Fruit fly (Drosophila melanogaster): ENCODE results near the gene Marcal1.

Marcal1 gene

DNA sequence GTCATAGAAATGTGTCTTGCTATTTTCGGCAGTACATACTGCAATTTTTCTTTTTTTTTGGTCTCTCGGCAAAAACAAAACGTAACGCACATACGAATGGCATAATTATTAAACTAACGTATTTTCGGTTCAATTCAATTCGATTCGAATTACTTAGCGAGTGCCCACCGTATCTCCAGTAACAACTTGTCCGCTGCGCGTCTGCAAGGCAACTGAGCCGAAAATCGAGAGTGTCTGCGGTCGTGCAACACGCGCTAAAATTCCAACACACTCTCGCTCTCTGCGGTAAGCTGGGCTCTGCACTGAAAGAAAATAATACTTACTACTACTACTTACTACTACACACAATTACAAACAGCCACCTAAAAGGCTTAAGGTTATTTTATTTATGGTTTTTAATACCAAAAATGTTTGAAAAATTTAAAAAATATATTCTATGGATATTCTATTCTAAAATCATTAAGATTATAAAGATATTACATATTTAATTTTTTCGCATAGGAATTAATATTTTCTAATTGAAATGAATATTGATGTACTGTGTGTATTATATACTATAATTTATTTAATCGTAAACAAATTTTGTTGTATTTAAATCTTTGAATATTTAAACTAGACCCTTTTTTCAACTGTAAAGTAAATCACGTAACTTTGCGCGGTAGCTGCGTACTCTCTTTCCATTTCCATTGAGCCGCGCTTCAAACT lies 48.6 kb upstream of the Marcal1 start, which contains the start of gene snsl (continued):
- TF ChIP-seq CG6765 (GFP tag; optimal IDR thresholded peaks at IDR 0.05) (peak; percentile 3), Sox102F (GFP tag; optimal IDR thresholded peaks at IDR 0.05) (peak; percentile 80), CG18262 (tag; optimal IDR thresholded peaks at IDR 0.05) (peak; percentile 85), gsb-n (tag; optimal IDR thresholded peaks at IDR 0.05) (peak; percentile 42), az2 (GFP tag; optimal IDR thresholded peaks at IDR 0.05) (peak; percentile 23), Poxn (GFP tag; IDR thresholded peaks at IDR 0.05) (no peak), row (GFP tag; IDR thresholded peaks at IDR 0.05) (peak; percentile 67), Ada2b (GFP tag; IDR thresholded peaks at IDR 0.05) (peak; percentile 29; the same call in 1 of the 2 replicates), crol (GFP tag; IDR thresholded peaks at IDR 0.05) (no peak), CG3838 (GFP tag; optimal IDR thresholded peaks at IDR 0.05) (no peak), phol (tag; optimal IDR thresholded peaks at IDR 0.05) (peak; percentile 78), Ptx1 (GFP tag; IDR thresholded peaks at IDR 0.05) (peak; percentile 63), Pdp1 (GFP tag; optimal IDR thresholded peaks at IDR 0.05) (peak; percentile 9 to 12), Chrac-16 (GFP tag; optimal IDR thresholded peaks at IDR 0.05) (no peak), gem (tag; optimal IDR thresholded peaks at IDR 0.05) (peak; percentile 86), CG15269 (tag; optimal IDR thresholded peaks at IDR 0.05) (peak; percentile 85), CG6175 (GFP tag; IDR thresholded peaks at IDR 0.05) (peak; percentile 16; the same call in 1 of the 3 replicates), mld (GFP tag; IDR thresholded peaks at IDR 0.05; ENCODE audit: partially characterized antibody) (no peak)

DNA sequence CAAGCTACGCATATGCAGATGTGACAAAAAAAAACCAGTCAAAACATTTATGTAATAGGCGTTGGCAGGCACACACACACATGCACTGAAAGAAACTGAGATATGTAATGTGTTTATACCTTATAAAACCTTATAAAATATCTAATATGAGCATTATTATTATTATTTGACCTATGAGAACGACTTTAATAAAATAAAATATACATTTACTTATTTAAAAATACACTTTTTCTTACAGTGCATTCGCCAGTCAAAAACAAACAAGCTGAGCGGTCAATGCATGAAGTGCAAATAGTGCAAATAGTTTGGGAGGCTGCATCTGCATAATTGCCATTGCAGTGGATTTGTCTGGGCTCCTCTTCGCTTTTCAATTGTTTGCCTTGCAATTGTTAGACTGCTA lies 47.3 kb upstream of the Marcal1 start:
- TF ChIP-seq CG6854 (GFP tag; optimal IDR thresholded peaks at IDR 0.05) (peak; percentile 62), CG6689 (GFP tag; IDR thresholded peaks at IDR 0.05) (peak; percentile 64), Asciz (GFP tag; optimal IDR thresholded peaks at IDR 0.05) (peak; percentile 82), CG1529 (GFP tag; optimal IDR thresholded peaks at IDR 0.05) (peak; percentile 68), CG30020 (tag; optimal IDR thresholded peaks at IDR 0.05) (peak; percentile 8), Nf-YB (GFP tag; optimal IDR thresholded peaks at IDR 0.05) (peak; percentile 51), CG32767 (GFP tag; IDR thresholded peaks at IDR 0.05) (peak; percentile 77), danr (GFP tag; IDR thresholded peaks at IDR 0.05) (peak; percentile 56; the same call in 1 of the 2 replicates), CG6813 (GFP tag; optimal IDR thresholded peaks at IDR 0.05) (peak; percentile 47), dm (GFP tag; optimal IDR thresholded peaks at IDR 0.05) (no peak), Ptx1 (GFP tag; IDR thresholded peaks at IDR 0.05) (peak; percentile 76), fd102C (GFP tag; optimal IDR thresholded peaks at IDR 0.05) (no peak), kah (GFP tag; optimal IDR thresholded peaks at IDR 0.05) (peak; percentile 70), bowl (GFP tag; IDR thresholded peaks at IDR 0.05) (peak; percentile 65; the same call in 1 of the 2 replicates), pnt (GFP tag; optimal IDR thresholded peaks at IDR 0.05) (no peak), fd64A (GFP tag; optimal IDR thresholded peaks at IDR 0.05) (peak; percentile 10), zf30C (GFP tag; optimal IDR thresholded peaks at IDR 0.05) (peak; percentile 12), odd (GFP tag; optimal IDR thresholded peaks at IDR 0.05) (peak; percentile 71), CG17361 (GFP tag; IDR thresholded peaks at IDR 0.05) (peak; percentile 80), CG5245 (GFP tag; optimal IDR thresholded peaks at IDR 0.05) (peak; percentile 55), CG4328 (GFP tag; optimal IDR thresholded peaks at IDR 0.05) (peak; percentile 63), Camta (GFP tag; optimal IDR thresholded peaks at IDR 0.05) (no peak), CG11695 (GFP tag; IDR thresholded peaks at IDR 0.05) (peak; percentile 74; the same call in 1 of the 3 replicates), CG12942 (GFP tag; optimal IDR thresholded peaks at IDR 0.05) (peak; percentile 54), CHES-1-like (GFP tag; optimal IDR thresholded peaks at IDR 0.05) (no peak), Dek (tag; optimal IDR thresholded peaks at IDR 0.05) (peak; percentile 55), Med (GFP tag) (peak; percentile 62), CG12299 (tag; optimal IDR thresholded peaks at IDR 0.05) (peak; percentile 32), Deaf1 (tag; optimal IDR thresholded peaks at IDR 0.05) (peak; percentile 24), Lhr (GFP tag; optimal IDR thresholded peaks at IDR 0.05) (peak; percentile 11), Hsf (GFP tag; optimal IDR thresholded peaks at IDR 0.05) (peak; percentile 47), Mrtf (GFP tag; IDR thresholded peaks at IDR 0.05) (no peak)

Measured in whole organism, embryonic.